Worm (Caenorhabditis elegans) whole organism, L2 larva: ENCODE measurements around the gene osm-11.

Source experiments
- F13H6.1 ChIP-seq: sonication (generic microtip); optimal IDR thresholded peaks from 2 replicates; lab custom pipeline; 2016; ENCODE audit warnings: missing genetic modification characterization, missing compliant biosample characterization
- R02D3.7 ChIP-seq: fragments of 150-350 bp; optimal IDR thresholded peaks from 2 replicates; lab custom pipeline; 2014; ENCODE audit warnings: missing biosample characterization, missing genetic modification characterization
- Y55F3AM.14 ChIP-seq: fragments of 200-800 bp; sonication (Bioruptor generic); optimal IDR thresholded peaks from 2 replicates; lab custom pipeline; 2018; ENCODE audit warnings: mild to moderate bottlenecking, missing genetic modification characterization, missing compliant biosample characterization
- ZK546.5 ChIP-seq: sonication (generic microtip); optimal IDR thresholded peaks from 2 replicates; lab custom pipeline; 2017; ENCODE audit warnings: missing biosample characterization, missing genetic modification characterization
- ama-1 ChIP-seq: fragments of 150-350 bp; optimal IDR thresholded peaks from 2 replicates; lab custom pipeline; 2018; ENCODE audit warnings: inconsistent platforms
- blmp-1 ChIP-seq: sonication (generic microtip); optimal IDR thresholded peaks from 2 replicates; lab custom pipeline; 2017; ENCODE audit warnings: missing genetic modification characterization, mild to moderate bottlenecking, missing compliant biosample characterization, antibody characterized with exemption, moderate library complexity; ENCODE audit not compliant: insufficient read depth
- ceh-16 ChIP-seq: fragments of 150-350 bp; optimal IDR thresholded peaks from 2 replicates; lab custom pipeline; 2014; ENCODE audit warnings: missing biosample characterization, missing genetic modification characterization
- crh-2 ChIP-seq: sonication (generic microtip); optimal IDR thresholded peaks from 2 replicates; lab custom pipeline; 2017; ENCODE audit warnings: missing biosample characterization, missing genetic modification characterization
- dmd-4 ChIP-seq: sonication (generic microtip); optimal IDR thresholded peaks from 2 replicates; lab custom pipeline; 2017; ENCODE audit warnings: missing biosample characterization, missing genetic modification characterization
- elt-1 ChIP-seq: fragments of 150-350 bp; optimal IDR thresholded peaks from 2 replicates; lab custom pipeline; 2014; ENCODE audit warnings: missing biosample characterization, missing genetic modification characterization
- gmeb-1 ChIP-seq: fragments of 150-350 bp; optimal IDR thresholded peaks from 2 replicates; lab custom pipeline; 2014; ENCODE audit warnings: missing biosample characterization, missing genetic modification characterization
- lin-13 ChIP-seq: fragments of 150-350 bp; optimal IDR thresholded peaks from 2 replicates; lab custom pipeline; 2014; ENCODE audit warnings: missing biosample characterization, missing genetic modification reagents, missing genetic modification characterization
- lsy-2 ChIP-seq, 2 experiments: fragments of 150-350 bp in 1 of 2; sonication (generic microtip) in 1 of 2; optimal IDR thresholded peaks; 2 replicates each; lab custom pipeline; 2014 to 2017; ENCODE audit warnings: missing biosample characterization in 2 of 2, missing genetic modification characterization in 2 of 2
- mab-5 ChIP-seq: fragments of 150-350 bp; optimal IDR thresholded peaks from 2 replicates; lab custom pipeline; 2014; ENCODE audit warnings: missing biosample characterization, missing genetic modification characterization
- mbf-1 ChIP-seq: sonication (generic microtip); optimal IDR thresholded peaks from 2 replicates; lab custom pipeline; 2017; ENCODE audit warnings: missing biosample characterization, missing genetic modification characterization
- nhr-10 ChIP-seq: sonication (generic microtip); optimal IDR thresholded peaks from 2 replicates; lab custom pipeline; 2017; ENCODE audit warnings: missing biosample characterization, missing genetic modification characterization
- nhr-11 ChIP-seq: fragments of 150-350 bp; optimal IDR thresholded peaks from 2 replicates; lab custom pipeline; 2014; ENCODE audit warnings: missing biosample characterization, missing genetic modification characterization
- nhr-12 ChIP-seq: fragments of 150-350 bp; optimal IDR thresholded peaks from 2 replicates; lab custom pipeline; 2014; ENCODE audit warnings: missing biosample characterization, missing genetic modification characterization
- nhr-129 ChIP-seq: fragments of 150-350 bp; optimal IDR thresholded peaks from 2 replicates; lab custom pipeline; 2014; ENCODE audit warnings: missing biosample characterization, missing genetic modification characterization
- nhr-21 ChIP-seq: fragments of 150-350 bp; optimal IDR thresholded peaks from 2 replicates; lab custom pipeline; 2014; ENCODE audit warnings: missing biosample characterization, missing genetic modification characterization
- nhr-23 ChIP-seq: fragments of 150-350 bp; optimal IDR thresholded peaks from 2 replicates; lab custom pipeline; 2014; ENCODE audit warnings: missing biosample characterization, missing genetic modification reagents, missing genetic modification characterization
- nhr-25 ChIP-seq: fragments of 150-350 bp; sonication (generic microtip); optimal IDR thresholded peaks from 3 replicates; lab custom pipeline; 2014; ENCODE audit warnings: missing biosample characterization, missing genetic modification characterization
- nhr-6 ChIP-seq: fragments of 150-350 bp; optimal IDR thresholded peaks from 2 replicates; lab custom pipeline; 2014; ENCODE audit warnings: missing biosample characterization, missing genetic modification characterization
- sem-4 ChIP-seq: fragments of 150-350 bp; optimal IDR thresholded peaks from 2 replicates; lab custom pipeline; 2014; ENCODE audit warnings: missing biosample characterization, missing genetic modification reagents, missing genetic modification characterization
- skn-1 ChIP-seq: sonication (generic microtip); optimal IDR thresholded peaks from 2 replicates; lab custom pipeline; 2017; ENCODE audit warnings: missing biosample characterization, missing genetic modification characterization
- sma-3 ChIP-seq: sonication (generic microtip); optimal IDR thresholded peaks from 2 replicates; lab custom pipeline; 2016; ENCODE audit warnings: missing genetic modification reagents, missing genetic modification characterization, missing compliant biosample characterization
- sma-9 ChIP-seq, 2 experiments: fragments of 150-350 bp in 1 of 2; sonication (generic microtip) in 1 of 2; optimal IDR thresholded peaks; 2 replicates each; lab custom pipeline; 2014 to 2016; ENCODE audit warnings: missing genetic modification characterization in 2 of 2, mild to moderate bottlenecking in 1 of 2, missing biosample characterization in 1 of 2, missing compliant biosample characterization in 1 of 2, missing genetic modification reagents in 1 of 2, moderate library complexity in 1 of 2
- snpc-4 ChIP-seq: fragments of 150-350 bp; optimal IDR thresholded peaks from 2 replicates; lab custom pipeline; 2014; ENCODE audit warnings: missing biosample characterization, missing genetic modification characterization
- unc-39 ChIP-seq: fragments of 150-350 bp; optimal IDR thresholded peaks from 2 replicates; lab custom pipeline; 2014; ENCODE audit warnings: missing biosample characterization, missing genetic modification characterization
- unc-55 ChIP-seq: fragments of 150-350 bp; sonication (generic microtip); optimal IDR thresholded peaks from 3 replicates; lab custom pipeline; 2014; ENCODE audit warnings: missing biosample characterization, missing genetic modification reagents, missing genetic modification characterization
- unc-62 ChIP-seq: fragments of 150-350 bp; optimal IDR thresholded peaks from 2 replicates; lab custom pipeline; 2014; ENCODE audit warnings: missing biosample characterization, missing genetic modification reagents, missing genetic modification characterization
- ztf-1 ChIP-seq: fragments of 200-800 bp; sonication (Bioruptor generic); conservative IDR thresholded peaks from 2 replicates; pipeline ENCODE4 v1.3.6; 2022; ENCODE audit warnings: missing genetic modification characterization, missing compliant biosample characterization
- ztf-4 ChIP-seq: fragments of 150-350 bp; optimal IDR thresholded peaks from 2 replicates; lab custom pipeline; 2014; ENCODE audit warnings: missing biosample characterization, missing genetic modification characterization

Gene osm-11

DNA sequence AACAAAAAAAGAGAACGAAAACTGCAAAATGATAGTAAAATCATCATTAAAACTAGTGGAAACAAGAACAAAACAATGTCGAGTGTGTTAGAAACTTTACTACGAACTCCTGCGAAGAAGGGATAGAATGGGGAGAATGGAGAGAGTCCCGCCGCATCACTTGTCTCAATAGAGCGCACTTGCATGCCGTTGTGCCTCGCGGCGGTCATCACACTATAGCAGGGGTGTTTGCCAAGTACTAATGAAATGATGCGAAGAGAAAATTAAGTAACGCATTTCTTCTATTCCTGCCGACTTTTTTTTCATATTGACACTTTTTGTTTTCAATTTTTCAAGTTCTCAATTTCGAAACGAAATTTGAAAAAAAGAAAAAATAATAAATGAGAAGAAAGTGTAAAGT, 29.2 kb downstream of the osm-11 start (continued):
- TF ChIP-seq nhr-11 (no peak), ceh-16 (tag; lab: Kevin White, UChicago) (peak; percentile 1), mbf-1 (tag; lab: Kevin White, UChicago) (no peak), skn-1 (no peak), snpc-4 (tag; lab: Kevin White, UChicago) (peak; percentile 39), blmp-1 (tag; lab: Kevin White, UChicago) (peak; percentile 26), ZK546.5 (tag; lab: Kevin White, UChicago) (no peak), elt-1 (no peak)

DNA sequence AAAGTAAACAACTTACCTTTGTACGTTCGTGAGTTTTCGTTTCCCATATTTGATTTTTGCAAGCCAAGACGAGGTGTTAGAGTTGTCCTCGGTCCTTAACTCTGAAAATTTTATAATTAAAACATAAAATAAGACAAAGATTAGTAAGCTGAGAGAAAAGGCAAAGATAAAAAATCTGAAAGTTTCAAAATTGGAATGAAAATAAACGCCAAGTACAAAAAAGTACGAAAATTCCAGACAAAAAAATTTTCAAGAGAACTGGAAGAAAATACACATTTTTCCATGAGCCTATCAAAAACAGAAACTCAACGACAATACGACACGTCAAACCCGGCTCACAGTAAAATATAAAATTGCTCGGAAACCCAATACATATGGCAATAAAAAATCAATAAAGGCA, 29.9 kb downstream of the osm-11 start, which contains the start of gene F10D7.5:
Gene F10D7.5 (minus strand): TSS at position 101 of the 400 bp plus-strand sequence.
- no peak for TF ChIP-seq unc-55 (GFP tag; lab: Kevin White, UChicago)
- TF ChIP-seq ztf-4 (tag; lab: Kevin White, UChicago) = no peak
- TF ChIP-seq lin-13 (GFP tag; lab: Kevin White, UChicago) = no peak
- no peak for TF ChIP-seq crh-2 (tag; lab: Kevin White, UChicago)
- TF ChIP-seq blmp-1 (tag; lab: Kevin White, UChicago) = no peak
- no peak for TF ChIP-seq sma-9 (GFP tag; optimal IDR thresholded peaks at IDR 0.05; lab: Kevin White, UChicago)
- TF ChIP-seq sma-9 (tag; optimal IDR thresholded peaks at IDR 0.05; lab: Kevin White, UChicago) = no peak
- no peak for TF ChIP-seq dmd-4
- TF ChIP-seq nhr-12 (tag; lab: Kevin White, UChicago) = no peak
- TF ChIP-seq nhr-6 (tag; lab: Kevin White, UChicago) = no peak
- TF ChIP-seq nhr-25 (tag; lab: Kevin White, UChicago) = no peak
- no peak for TF ChIP-seq nhr-11
- no peak for TF ChIP-seq ama-1 (lab: Kevin White, UChicago)
- TF ChIP-seq nhr-23 (tag; lab: Kevin White, UChicago) = no peak
- no peak for TF ChIP-seq nhr-10

DNA sequence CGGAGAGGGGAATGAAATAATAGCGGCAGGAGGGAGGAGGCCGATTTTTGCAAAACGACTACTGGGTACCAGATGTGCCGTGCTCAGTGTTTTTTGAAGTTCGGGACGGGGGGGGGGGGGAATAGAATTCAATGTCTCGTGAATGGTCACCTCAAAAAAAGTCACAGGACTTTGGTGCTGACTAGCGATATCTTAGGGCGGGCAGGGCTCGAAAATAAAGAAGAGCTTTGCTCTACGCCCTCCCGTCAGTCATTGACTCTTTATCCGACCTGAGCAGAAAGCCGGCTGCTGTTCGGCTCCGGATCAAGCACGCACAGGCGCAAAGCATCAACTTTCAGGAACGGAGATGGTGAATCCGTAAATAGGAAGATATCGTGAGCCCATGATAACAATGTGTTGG, 30.9 kb downstream of the osm-11 start:
- TF ChIP-seq nhr-21 (tag; lab: Kevin White, UChicago) (no peak), sma-9 (GFP tag; optimal IDR thresholded peaks at IDR 0.05; lab: Kevin White, UChicago) (no peak), sma-9 (tag; optimal IDR thresholded peaks at IDR 0.05; lab: Kevin White, UChicago) (no peak), snpc-4 (tag; lab: Kevin White, UChicago) (no peak), ZK546.5 (tag; lab: Kevin White, UChicago) (no peak), mab-5 (tag; lab: Kevin White, UChicago) (no peak), dmd-4 (no peak), mbf-1 (tag; lab: Kevin White, UChicago) (no peak), ztf-1 (GFP tag; lab: Robert Waterston, UW) (no peak), lsy-2 (tag; optimal IDR thresholded peaks at IDR 0.05; lab: Kevin White, UChicago) (no peak), F13H6.1 (tag; lab: Kevin White, UChicago) (no peak), sma-3 (GFP tag; lab: Kevin White, UChicago) (no peak), nhr-25 (tag; lab: Kevin White, UChicago) (no peak), R02D3.7 (no peak), nhr-6 (tag; lab: Kevin White, UChicago) (no peak), crh-2 (tag; lab: Kevin White, UChicago) (no peak), unc-39 (no peak)

DNA sequence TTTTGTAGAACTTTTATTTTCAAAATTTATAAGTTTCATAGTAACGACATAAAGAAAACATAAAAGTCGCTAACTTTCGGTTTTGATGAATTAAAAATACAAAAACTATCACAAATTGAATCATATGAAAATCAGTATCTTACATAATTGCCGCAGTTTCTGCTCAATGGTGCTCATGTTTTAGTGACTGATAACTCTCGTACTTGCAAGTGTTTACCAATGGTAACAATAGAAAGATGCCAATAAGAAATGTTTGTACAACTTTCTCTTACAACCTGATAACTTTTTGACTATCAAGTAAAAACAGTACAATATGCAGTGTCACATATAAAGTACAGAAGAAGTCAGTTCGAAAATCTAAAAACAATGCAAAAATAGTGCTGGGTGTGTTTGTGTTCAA, 35.3 kb downstream of the osm-11 start:
- TF ChIP-seq gmeb-1 (tag; lab: Kevin White, UChicago) (no peak), nhr-6 (tag; lab: Kevin White, UChicago) (no peak), ama-1 (lab: Kevin White, UChicago) (no peak), ztf-1 (GFP tag; lab: Robert Waterston, UW) (no peak), Y55F3AM.14 (GFP tag; lab: Kevin White, UChicago) (no peak), sem-4 (no peak), nhr-23 (tag; lab: Kevin White, UChicago) (no peak), nhr-25 (tag; lab: Kevin White, UChicago) (no peak)
- TF ChIP-seq, all 48 proteins: peak for 0

DNA sequence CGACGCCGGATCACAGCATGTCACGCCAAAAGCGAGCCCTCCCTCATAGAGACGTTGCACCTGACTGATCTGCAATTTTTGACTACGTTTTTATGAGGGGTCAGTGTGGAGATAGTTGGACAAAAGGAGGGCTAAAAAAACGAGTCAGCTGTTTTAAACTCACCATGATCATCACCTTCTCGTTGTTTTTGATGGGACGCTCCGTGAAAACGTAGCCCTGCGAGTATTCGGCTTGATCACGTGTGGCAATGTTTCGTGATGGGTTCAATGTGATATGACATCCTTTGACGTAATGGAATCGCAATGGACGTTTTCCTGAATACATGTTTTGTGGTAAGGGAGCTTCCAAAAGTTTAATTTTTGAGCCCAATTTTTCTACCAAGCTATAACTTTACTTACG, 36.3 kb downstream of the osm-11 start:
- TF ChIP-seq sma-3 (GFP tag; lab: Kevin White, UChicago) (no peak), nhr-23 (tag; lab: Kevin White, UChicago) (no peak), lsy-2 (tag; optimal IDR thresholded peaks at IDR 0.05; lab: Kevin White, UChicago) (no peak), unc-39 (no peak), nhr-129 (tag; lab: Kevin White, UChicago) (peak; percentile 83), unc-62 (GFP tag; lab: Kevin White, UChicago) (no peak)
- TF ChIP-seq, all 48 proteins: peak for 1
